Worm (Caenorhabditis elegans) whole organism, L3 larva: ENCODE measurements around the gene R06F6.12.
A peak's percentile ranks its signal among the peaks of the same experiment; 100 is the strongest.

Experiments used
- aly-2 ChIP-seq: fragments of 150-350 bp; optimal IDR thresholded peaks from 2 replicates; lab custom pipeline; 2014; ENCODE audit warnings: missing biosample characterization, missing genetic modification characterization
- ama-1 ChIP-seq: fragments of 150-350 bp; optimal IDR thresholded peaks from 2 replicates; lab custom pipeline; 2018
- ceh-16 ChIP-seq: sonication (generic microtip); optimal IDR thresholded peaks from 2 replicates; lab custom pipeline; 2017; ENCODE audit warnings: missing biosample characterization, missing genetic modification characterization
- ceh-9 ChIP-seq: sonication (generic microtip); optimal IDR thresholded peaks from 2 replicates; lab custom pipeline; 2018; ENCODE audit warnings: missing biosample characterization, missing genetic modification characterization
- egl-27 ChIP-seq: sonication (generic microtip); optimal IDR thresholded peaks from 4 replicates; lab custom pipeline; 2017; ENCODE audit warnings: missing biosample characterization, missing genetic modification reagents, missing genetic modification characterization
- elt-1 ChIP-seq: fragments of 150-350 bp; optimal IDR thresholded peaks from 2 replicates; lab custom pipeline; 2014; ENCODE audit warnings: missing biosample characterization, missing genetic modification characterization
- elt-2 ChIP-seq: sonication (generic microtip); optimal IDR thresholded peaks from 2 replicates; lab custom pipeline; 2016; ENCODE audit warnings: missing genetic modification reagents, mild to moderate bottlenecking, missing genetic modification characterization, missing compliant biosample characterization
- hmg-11 ChIP-seq: sonication (generic microtip); optimal IDR thresholded peaks from 2 replicates; lab custom pipeline; 2016; ENCODE audit warnings: missing genetic modification characterization, missing compliant biosample characterization
- jun-1 ChIP-seq: fragments of 150-350 bp; optimal IDR thresholded peaks from 2 replicates; lab custom pipeline; 2014; ENCODE audit warnings: missing biosample characterization, missing genetic modification reagents, missing genetic modification characterization
- lin-15B ChIP-seq: fragments of 150-350 bp; optimal IDR thresholded peaks from 2 replicates; lab custom pipeline; 2014; ENCODE audit warnings: missing biosample characterization, missing genetic modification characterization
- lin-39 ChIP-seq: fragments of 150-350 bp; optimal IDR thresholded peaks from 2 replicates; lab custom pipeline; 2018; ENCODE audit warnings: missing biosample characterization, missing genetic modification reagents, missing genetic modification characterization
- mdl-1 ChIP-seq: fragments of 150-350 bp; optimal IDR thresholded peaks from 2 replicates; lab custom pipeline; 2014; ENCODE audit warnings: missing biosample characterization, missing genetic modification characterization
- mml-1 ChIP-seq: fragments of 150-350 bp; sonication (generic microtip); optimal IDR thresholded peaks from 3 replicates; lab custom pipeline; 2014; ENCODE audit warnings: missing biosample characterization, missing genetic modification characterization
- nfya-1 ChIP-seq: sonication (generic microtip); optimal IDR thresholded peaks from 2 replicates; lab custom pipeline; 2017; ENCODE audit warnings: missing genetic modification characterization, mild to moderate bottlenecking, missing compliant biosample characterization, antibody characterized with exemption, moderate library complexity; ENCODE audit not compliant: insufficient read depth
- nhr-11 ChIP-seq: fragments of 150-350 bp; optimal IDR thresholded peaks from 2 replicates; lab custom pipeline; 2014; ENCODE audit warnings: missing biosample characterization, missing genetic modification characterization
- nhr-12 ChIP-seq: fragments of 150-350 bp; optimal IDR thresholded peaks from 2 replicates; lab custom pipeline; 2014; ENCODE audit warnings: missing biosample characterization, missing genetic modification characterization
- nhr-23 ChIP-seq: fragments of 150-350 bp; optimal IDR thresholded peaks from 2 replicates; lab custom pipeline; 2014; ENCODE audit warnings: missing biosample characterization, missing genetic modification reagents, missing genetic modification characterization
- nhr-237 ChIP-seq: fragments of 150-350 bp; optimal IDR thresholded peaks from 2 replicates; lab custom pipeline; 2014; ENCODE audit warnings: missing biosample characterization, missing genetic modification characterization
- nhr-25 ChIP-seq: sonication (generic microtip); optimal IDR thresholded peaks from 2 replicates; lab custom pipeline; 2017; ENCODE audit warnings: missing biosample characterization, missing genetic modification characterization
- nhr-43 ChIP-seq: sonication (generic microtip); optimal IDR thresholded peaks from 2 replicates; lab custom pipeline; 2016; ENCODE audit warnings: mild to moderate bottlenecking, missing genetic modification characterization, missing compliant biosample characterization; ENCODE audit not compliant: poor library complexity, severe bottlenecking
- nhr-67 ChIP-seq: fragments of 150-350 bp; optimal IDR thresholded peaks from 2 replicates; lab custom pipeline; 2014; ENCODE audit warnings: missing biosample characterization, missing genetic modification characterization
- nhr-76 ChIP-seq: fragments of 150-350 bp; sonication (generic microtip); optimal IDR thresholded peaks from 5 replicates; lab custom pipeline; 2014; ENCODE audit warnings: missing biosample characterization, missing genetic modification characterization
- pha-4 ChIP-seq: fragments of 150-350 bp; optimal IDR thresholded peaks from 2 replicates; lab custom pipeline; 2014; ENCODE audit warnings: missing biosample characterization, missing genetic modification reagents, missing genetic modification characterization
- pqm-1 ChIP-seq: fragments of 150-350 bp; optimal IDR thresholded peaks from 2 replicates; lab custom pipeline; 2017; ENCODE audit warnings: missing biosample characterization, missing genetic modification characterization, inconsistent platforms
- skn-1 ChIP-seq: fragments of 150-350 bp; optimal IDR thresholded peaks from 2 replicates; lab custom pipeline; 2014; ENCODE audit warnings: missing biosample characterization, missing genetic modification characterization
- snpc-4 ChIP-seq: fragments of 150-350 bp; optimal IDR thresholded peaks from 2 replicates; lab custom pipeline; 2014; ENCODE audit warnings: missing biosample characterization, missing genetic modification characterization
- unc-39 ChIP-seq: sonication (generic microtip); optimal IDR thresholded peaks from 4 replicates; lab custom pipeline; 2017; ENCODE audit warnings: missing biosample characterization, missing genetic modification characterization
- unc-62 ChIP-seq: fragments of 150-350 bp; sonication (generic microtip); optimal IDR thresholded peaks from 4 replicates; lab custom pipeline; 2014; ENCODE audit warnings: missing biosample characterization, missing genetic modification reagents, missing genetic modification characterization
- zag-1 ChIP-seq: fragments of 150-350 bp; optimal IDR thresholded peaks from 2 replicates; lab custom pipeline; 2014; ENCODE audit warnings: missing biosample characterization, missing genetic modification characterization
- ztf-11 ChIP-seq: fragments of 150-350 bp; optimal IDR thresholded peaks from 2 replicates; lab custom pipeline; 2014; ENCODE audit warnings: missing biosample characterization, missing genetic modification characterization

R06F6.12 gene

DNA sequence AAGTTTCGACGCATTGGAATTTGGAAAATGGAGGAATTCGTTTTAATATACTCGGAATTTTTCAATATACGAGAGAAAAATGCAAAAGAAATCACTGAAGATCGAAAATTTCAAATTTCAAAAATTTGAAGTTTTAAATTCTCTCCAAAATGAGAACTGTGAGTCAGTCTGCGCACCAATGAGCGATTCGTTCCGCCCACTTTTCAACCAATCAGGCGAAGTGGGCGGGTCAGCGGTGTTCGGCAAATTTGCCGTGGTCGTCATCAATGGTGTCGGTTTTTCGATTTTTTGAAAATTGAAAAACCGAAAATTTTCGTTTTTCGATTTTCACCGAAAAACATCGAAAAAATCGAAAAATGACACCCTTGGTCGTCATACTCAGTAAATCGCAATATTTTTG, 14.7 kb upstream of the R06F6.12 start:
- peak; percentile 73 for TF ChIP-seq nfya-1 (tag; lab: Kevin White, UChicago)
- TF ChIP-seq nhr-67 = no peak

ce11 chrII:10834717-10835116, 10.8 kb upstream of the R06F6.12 start:
- TF ChIP-seq ztf-11 (tag; lab: Kevin White, UChicago) (no peak), nhr-25 (tag; lab: Kevin White, UChicago) (no peak), elt-2 (no peak), zag-1 (tag; lab: Kevin White, UChicago) (no peak), nhr-11 (tag; lab: Kevin White, UChicago) (no peak), mml-1 (tag; lab: Kevin White, UChicago) (no peak), nfya-1 (tag; lab: Kevin White, UChicago) (no peak), skn-1 (tag; lab: Kevin White, UChicago) (no peak), egl-27 (tag; lab: Kevin White, UChicago) (no peak), snpc-4 (tag; lab: Kevin White, UChicago) (no peak), ceh-16 (tag; lab: Kevin White, UChicago) (no peak), nhr-12 (no peak), nhr-67 (no peak), pqm-1 (tag; lab: Kevin White, UChicago) (no peak)

DNA sequence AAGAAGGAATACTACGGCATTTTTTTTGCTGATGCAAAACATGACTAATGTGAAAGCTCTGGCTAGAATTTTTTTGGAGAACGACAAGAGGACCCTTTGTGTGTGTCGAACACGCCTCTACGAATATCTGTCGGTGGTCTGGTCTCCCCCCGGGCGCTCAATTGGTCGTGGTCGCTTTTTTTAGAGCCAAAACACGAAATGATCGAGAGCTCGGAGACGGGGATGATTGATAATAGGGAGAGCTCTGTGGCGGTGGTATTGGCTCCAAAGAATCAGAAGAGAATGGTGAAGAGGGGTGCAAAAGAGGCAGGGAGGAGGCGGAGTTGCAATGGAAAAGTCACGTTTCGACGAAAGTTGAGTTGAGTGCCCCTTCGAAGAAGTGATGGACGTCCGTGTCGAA, 5.7 kb upstream of the R06F6.12 start:
- peak; percentile 84 for TF ChIP-seq lin-39 (tag; lab: Kevin White, UChicago)
- TF ChIP-seq pha-4 (tag; lab: Kevin White, UChicago) = no peak
- peak; percentile 24 for TF ChIP-seq nfya-1 (tag; lab: Kevin White, UChicago)

DNA sequence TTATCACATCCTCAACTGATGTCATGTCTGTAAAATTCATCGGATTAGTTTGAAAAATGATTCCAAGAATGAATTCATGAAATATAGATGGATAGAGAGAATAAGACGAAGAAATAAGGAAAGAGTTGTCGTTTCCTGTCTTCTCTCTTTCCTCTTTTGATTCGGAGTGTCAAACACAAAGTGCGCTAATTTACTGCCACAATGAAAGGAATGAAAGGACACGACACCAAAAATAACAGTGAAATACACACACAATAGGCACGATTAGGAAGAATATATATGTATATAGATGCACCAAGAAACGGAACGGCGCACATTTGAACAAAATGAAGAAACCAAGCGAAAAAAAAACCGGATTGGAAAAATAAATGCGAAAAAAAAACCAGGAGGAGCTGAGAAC, 5.2 kb upstream of the R06F6.12 start, which contains the start of gene VM106R.1:
TSS of gene VM106R.1 (minus strand) at position 101 of the 400 bp plus-strand sequence.
- TF ChIP-seq nhr-237 (tag; lab: Kevin White, UChicago) (no peak), unc-39 (no peak), ztf-11 (tag; lab: Kevin White, UChicago) (no peak), nhr-43 (tag; lab: Kevin White, UChicago) (no peak), hmg-11 (tag; lab: Kevin White, UChicago) (no peak), snpc-4 (tag; lab: Kevin White, UChicago) (no peak), pha-4 (tag; lab: Kevin White, UChicago) (no peak), aly-2 (tag; lab: Kevin White, UChicago) (no peak), elt-1 (tag; lab: Kevin White, UChicago) (no peak), zag-1 (tag; lab: Kevin White, UChicago) (no peak), lin-39 (tag; lab: Kevin White, UChicago) (no peak), mdl-1 (no peak), ama-1 (lab: Kevin White, UChicago) (no peak)
- TF ChIP-seq, all 47 proteins: peak for 0

- TF ChIP-seq nhr-23 (tag; lab: Kevin White, UChicago) (no peak), jun-1 (tag; lab: Kevin White, UChicago) (peak; percentile 3), pha-4 (tag; lab: Kevin White, UChicago) (peak; percentile 11), lin-39 (tag; lab: Kevin White, UChicago) (no peak), ceh-9 (tag; lab: Kevin White, UChicago) (no peak), egl-27 (tag; lab: Kevin White, UChicago) (no peak), mdl-1 (no peak), nhr-76 (tag; lab: Kevin White, UChicago) (no peak), elt-2 (peak; percentile 47)
Observed at ce11 chrII:10820679-10821078, 3.2 kb downstream of the R06F6.12 start, which contains the start of gene ech-4. TSS of gene ech-4 (plus strand) at chrII:10821031.

DNA sequence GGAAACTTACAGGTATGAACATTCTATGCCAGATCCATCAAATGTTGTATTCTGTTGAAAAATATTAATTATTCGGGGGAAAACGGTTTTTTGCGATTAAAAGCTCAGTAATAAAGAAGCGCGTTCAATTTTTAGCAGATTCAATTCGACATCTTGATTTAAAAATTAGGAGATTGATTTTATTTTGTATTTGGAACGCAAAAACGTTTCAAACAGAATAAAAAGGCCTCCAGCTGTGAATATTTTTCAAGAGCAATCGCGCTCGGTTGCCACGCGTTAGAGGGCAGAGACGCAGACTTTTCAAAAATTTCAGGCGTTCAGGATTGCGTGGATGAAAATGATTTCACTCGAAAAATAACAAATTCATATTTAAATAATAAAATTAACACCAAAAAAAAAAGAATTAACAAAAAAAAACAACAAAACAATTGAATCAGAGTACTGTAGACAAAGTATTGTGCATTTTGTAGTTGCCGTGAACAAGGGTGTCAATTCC, 3.9 kb downstream of the R06F6.12 start, which contains the start of gene R06F6.8:
TSS of gene R06F6.8 (minus strand) at position 51 of the 496 bp plus-strand sequence.
- TF ChIP-seq unc-62 (GFP tag; lab: Kevin White, UChicago) = no peak
- TF ChIP-seq nhr-237 (tag; lab: Kevin White, UChicago) = no peak
- peak; percentile 47 for TF ChIP-seq nfya-1 (tag; lab: Kevin White, UChicago)
- TF ChIP-seq nhr-23 (tag; lab: Kevin White, UChicago) = no peak
- peak; percentile 32 for TF ChIP-seq pha-4 (tag; lab: Kevin White, UChicago)
- TF ChIP-seq zag-1 (tag; lab: Kevin White, UChicago) = no peak
- TF ChIP-seq snpc-4 (tag; lab: Kevin White, UChicago) = peak; percentile 20
- TF ChIP-seq ceh-9 (tag; lab: Kevin White, UChicago) = no peak
- peak; percentile 19 for TF ChIP-seq lin-39 (tag; lab: Kevin White, UChicago)
- TF ChIP-seq hmg-11 (tag; lab: Kevin White, UChicago) = no peak
- TF ChIP-seq lin-15B (tag; lab: Kevin White, UChicago) = peak; percentile 50
